Worm (Caenorhabditis elegans): ENCODE measurements around the gene ZC239.6.

DNA sequence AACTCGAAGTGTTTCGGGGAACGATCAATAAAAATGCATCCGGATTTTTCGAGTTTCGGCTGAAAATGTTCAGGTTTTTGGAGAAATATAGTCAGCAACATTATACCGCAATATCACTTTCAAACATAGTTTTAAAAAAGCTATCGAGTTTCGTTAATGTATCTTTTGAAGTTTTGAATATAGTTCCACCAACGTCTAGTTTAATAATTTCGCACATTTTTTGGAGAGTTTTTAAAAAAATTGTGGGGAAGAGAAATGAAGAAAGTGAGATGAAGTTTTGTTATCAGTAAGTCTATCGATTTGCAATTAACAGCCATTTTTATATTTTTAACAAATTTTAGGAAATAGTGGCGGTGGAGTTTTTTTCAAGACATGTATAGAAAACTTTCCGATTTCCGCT lies 16.3 kb downstream of the ZC239.6 start, which contains the start of gene ZC239.17:
- no peak for TF ChIP-seq fkh-10 (GFP tag; optimal IDR thresholded peaks at IDR 0.05)
- TF ChIP-seq F13H6.1 (tag; optimal IDR thresholded peaks at IDR 0.05), result no peak
- TF ChIP-seq unc-55 (GFP tag; optimal IDR thresholded peaks at IDR 0.05), result no peak
- TF ChIP-seq mec-3 (tag; optimal IDR thresholded peaks at IDR 0.05; ENCODE audit: borderline replicate concordance), result no peak
- no peak for TF ChIP-seq ahr-1 (tag; optimal IDR thresholded peaks at IDR 0.05)
- no peak for TF ChIP-seq ets-4 (tag; optimal IDR thresholded peaks at IDR 0.05)
- TF ChIP-seq tbx-2 (tag; optimal IDR thresholded peaks at IDR 0.05), result no peak
- TF ChIP-seq ama-1 (optimal IDR thresholded peaks at IDR 0.05), result no peak
- TF ChIP-seq pha-2 (tag; optimal IDR thresholded peaks at IDR 0.05), result no peak

Measured in whole organism, late embryonic.